Fruit fly (Drosophila melanogaster) whole organism, wandering third instar larva: ENCODE measurements around the gene btz.

Experiments used
- Abd-B ChIP-seq: fragments of >200 bp; optimal IDR thresholded peaks from 2 replicates; lab custom pipeline; 2017; ENCODE audit warnings: missing biosample characterization, missing genetic modification characterization
- dsf ChIP-seq: sonication (Bioruptor generic); optimal IDR thresholded peaks from 2 replicates; lab custom pipeline; 2016; ENCODE audit warnings: missing biosample characterization, missing genetic modification characterization, borderline replicate concordance
- pan ChIP-seq: fragments of >200 bp; optimal IDR thresholded peaks from 2 replicates; lab custom pipeline; 2017

dm6 chr3R:27706039-27706580 lies 5.9 kb downstream of the btz start:
- no peak for TF ChIP-seq pan
- TF ChIP-seq dsf (GFP tag; lab: Kevin White, UChicago) = no peak
- TF ChIP-seq Abd-B = no peak
